Worm (Caenorhabditis elegans): ENCODE results near the gene slc-25A18.2.

ce11 chrIV:7433858-7434257 lies 41.0 kb upstream of the slc-25A18.2 start, which contains the start of gene B0496.11:
- no peak for TF ChIP-seq ztf-11 (tag; optimal IDR thresholded peaks at IDR 0.05)
- TF ChIP-seq lin-39 (tag; optimal IDR thresholded peaks at IDR 0.05) = no peak
- no peak for TF ChIP-seq lsy-2 (tag; optimal IDR thresholded peaks at IDR 0.05)
- TF ChIP-seq lin-15B (tag; optimal IDR thresholded peaks at IDR 0.05) = no peak
- no peak for TF ChIP-seq C16A3.4 (tag; optimal IDR thresholded peaks at IDR 0.05)

Measured in whole organism, L1 larva.